Worm (Caenorhabditis elegans) whole organism, L3 larva: ENCODE measurements around the gene tsr-1.
A peak's percentile ranks its signal among the peaks of the same experiment; 100 is the strongest.

Source experiments
- ZK546.5 ChIP-seq: sonication (generic microtip); optimal IDR thresholded peaks from 2 replicates; lab custom pipeline; 2017; ENCODE audit warnings: missing biosample characterization, missing genetic modification characterization
- aly-2 ChIP-seq: fragments of 150-350 bp; optimal IDR thresholded peaks from 2 replicates; lab custom pipeline; 2014; ENCODE audit warnings: missing biosample characterization, missing genetic modification characterization
- ceh-16 ChIP-seq: sonication (generic microtip); optimal IDR thresholded peaks from 2 replicates; lab custom pipeline; 2017; ENCODE audit warnings: missing biosample characterization, missing genetic modification characterization
- ceh-28 ChIP-seq: fragments of 150-350 bp; optimal IDR thresholded peaks from 2 replicates; lab custom pipeline; 2014; ENCODE audit warnings: missing biosample characterization, missing genetic modification reagents, missing genetic modification characterization
- ceh-82 ChIP-seq: fragments of 150-350 bp; optimal IDR thresholded peaks from 2 replicates; lab custom pipeline; 2014; ENCODE audit warnings: missing biosample characterization, missing genetic modification characterization
- ceh-9 ChIP-seq: sonication (generic microtip); optimal IDR thresholded peaks from 2 replicates; lab custom pipeline; 2018; ENCODE audit warnings: missing biosample characterization, missing genetic modification characterization
- daf-12 ChIP-seq: fragments of 150-350 bp; optimal IDR thresholded peaks from 2 replicates; lab custom pipeline; 2014; ENCODE audit warnings: missing biosample characterization, missing genetic modification reagents, missing genetic modification characterization
- egl-27 ChIP-seq: sonication (generic microtip); optimal IDR thresholded peaks from 4 replicates; lab custom pipeline; 2017; ENCODE audit warnings: missing biosample characterization, missing genetic modification reagents, missing genetic modification characterization
- elt-1 ChIP-seq: fragments of 150-350 bp; optimal IDR thresholded peaks from 2 replicates; lab custom pipeline; 2014; ENCODE audit warnings: missing biosample characterization, missing genetic modification characterization
- elt-2 ChIP-seq: sonication (generic microtip); optimal IDR thresholded peaks from 2 replicates; lab custom pipeline; 2016; ENCODE audit warnings: missing genetic modification reagents, mild to moderate bottlenecking, missing genetic modification characterization, missing compliant biosample characterization
- elt-3 ChIP-seq, 3 experiments: fragments of 150-350 bp in 1 of 3; sonication (generic microtip) in 2 of 3; optimal IDR thresholded peaks; 2 replicates in 2 of 3; 4 replicates in 1 of 3; lab custom pipeline; 2014 to 2017; ENCODE audit warnings: missing biosample characterization in 3 of 3, missing genetic modification characterization in 3 of 3
- eor-1 ChIP-seq, 2 experiments: fragments of 150-350 bp; optimal IDR thresholded peaks; 2 replicates each; lab custom pipeline; 2014 to 2018; ENCODE audit warnings: missing biosample characterization in 2 of 2, missing genetic modification characterization in 2 of 2
- fkh-10 ChIP-seq: sonication (generic microtip); optimal IDR thresholded peaks from 2 replicates; lab custom pipeline; 2017; ENCODE audit warnings: missing biosample characterization, missing genetic modification reagents, missing genetic modification characterization
- fkh-2 ChIP-seq: fragments of 150-350 bp; optimal IDR thresholded peaks from 2 replicates; lab custom pipeline; 2014; ENCODE audit warnings: missing biosample characterization, missing genetic modification reagents, missing genetic modification characterization
- hmg-11 ChIP-seq: sonication (generic microtip); optimal IDR thresholded peaks from 2 replicates; lab custom pipeline; 2016; ENCODE audit warnings: missing genetic modification characterization, missing compliant biosample characterization
- lin-15B ChIP-seq: fragments of 150-350 bp; optimal IDR thresholded peaks from 2 replicates; lab custom pipeline; 2014; ENCODE audit warnings: missing biosample characterization, missing genetic modification characterization
- lin-39 ChIP-seq: fragments of 150-350 bp; optimal IDR thresholded peaks from 2 replicates; lab custom pipeline; 2018; ENCODE audit warnings: missing biosample characterization, missing genetic modification reagents, missing genetic modification characterization
- lsy-12 ChIP-seq: sonication (generic microtip); optimal IDR thresholded peaks from 2 replicates; lab custom pipeline; 2016; ENCODE audit warnings: mild to moderate bottlenecking, missing genetic modification characterization, missing compliant biosample characterization
- mdl-1 ChIP-seq: fragments of 150-350 bp; optimal IDR thresholded peaks from 2 replicates; lab custom pipeline; 2014; ENCODE audit warnings: missing biosample characterization, missing genetic modification characterization
- mml-1 ChIP-seq: fragments of 150-350 bp; sonication (generic microtip); optimal IDR thresholded peaks from 3 replicates; lab custom pipeline; 2014; ENCODE audit warnings: missing biosample characterization, missing genetic modification characterization
- nfya-1 ChIP-seq: sonication (generic microtip); optimal IDR thresholded peaks from 2 replicates; lab custom pipeline; 2017; ENCODE audit warnings: missing genetic modification characterization, mild to moderate bottlenecking, missing compliant biosample characterization, antibody characterized with exemption, moderate library complexity; ENCODE audit not compliant: insufficient read depth
- nhr-23 ChIP-seq: fragments of 150-350 bp; optimal IDR thresholded peaks from 2 replicates; lab custom pipeline; 2014; ENCODE audit warnings: missing biosample characterization, missing genetic modification reagents, missing genetic modification characterization
- nhr-237 ChIP-seq: fragments of 150-350 bp; optimal IDR thresholded peaks from 2 replicates; lab custom pipeline; 2014; ENCODE audit warnings: missing biosample characterization, missing genetic modification characterization
- nhr-28 ChIP-seq: fragments of 150-350 bp; optimal IDR thresholded peaks from 2 replicates; lab custom pipeline; 2014; ENCODE audit warnings: missing biosample characterization, missing genetic modification characterization
- nhr-43 ChIP-seq: sonication (generic microtip); optimal IDR thresholded peaks from 2 replicates; lab custom pipeline; 2016; ENCODE audit warnings: mild to moderate bottlenecking, missing genetic modification characterization, missing compliant biosample characterization; ENCODE audit not compliant: poor library complexity, severe bottlenecking
- nhr-67 ChIP-seq: fragments of 150-350 bp; optimal IDR thresholded peaks from 2 replicates; lab custom pipeline; 2014; ENCODE audit warnings: missing biosample characterization, missing genetic modification characterization
- nhr-76 ChIP-seq: fragments of 150-350 bp; sonication (generic microtip); optimal IDR thresholded peaks from 5 replicates; lab custom pipeline; 2014; ENCODE audit warnings: missing biosample characterization, missing genetic modification characterization
- pha-4 ChIP-seq: fragments of 150-350 bp; optimal IDR thresholded peaks from 2 replicates; lab custom pipeline; 2014; ENCODE audit warnings: missing biosample characterization, missing genetic modification reagents, missing genetic modification characterization
- pqm-1 ChIP-seq: fragments of 150-350 bp; optimal IDR thresholded peaks from 2 replicates; lab custom pipeline; 2017; ENCODE audit warnings: missing biosample characterization, missing genetic modification characterization, inconsistent platforms
- sea-2 ChIP-seq: fragments of 150-350 bp; sonication (generic microtip); optimal IDR thresholded peaks from 4 replicates; lab custom pipeline; 2014; ENCODE audit warnings: missing biosample characterization, missing genetic modification reagents, missing genetic modification characterization
- skn-1 ChIP-seq: fragments of 150-350 bp; optimal IDR thresholded peaks from 2 replicates; lab custom pipeline; 2014; ENCODE audit warnings: missing biosample characterization, missing genetic modification characterization
- tbx-2 ChIP-seq: sonication (generic microtip); optimal IDR thresholded peaks from 2 replicates; lab custom pipeline; 2016; ENCODE audit warnings: mild to moderate bottlenecking, missing genetic modification characterization, missing compliant biosample characterization
- unc-39 ChIP-seq: sonication (generic microtip); optimal IDR thresholded peaks from 4 replicates; lab custom pipeline; 2017; ENCODE audit warnings: missing biosample characterization, missing genetic modification characterization
- unc-62 ChIP-seq: fragments of 150-350 bp; sonication (generic microtip); optimal IDR thresholded peaks from 4 replicates; lab custom pipeline; 2014; ENCODE audit warnings: missing biosample characterization, missing genetic modification reagents, missing genetic modification characterization
- ztf-11 ChIP-seq: fragments of 150-350 bp; optimal IDR thresholded peaks from 2 replicates; lab custom pipeline; 2014; ENCODE audit warnings: missing biosample characterization, missing genetic modification characterization
- ztf-4 ChIP-seq: fragments of 150-350 bp; optimal IDR thresholded peaks from 2 replicates; lab custom pipeline; 2014; ENCODE audit warnings: missing biosample characterization, missing genetic modification characterization

Gene tsr-1

DNA sequence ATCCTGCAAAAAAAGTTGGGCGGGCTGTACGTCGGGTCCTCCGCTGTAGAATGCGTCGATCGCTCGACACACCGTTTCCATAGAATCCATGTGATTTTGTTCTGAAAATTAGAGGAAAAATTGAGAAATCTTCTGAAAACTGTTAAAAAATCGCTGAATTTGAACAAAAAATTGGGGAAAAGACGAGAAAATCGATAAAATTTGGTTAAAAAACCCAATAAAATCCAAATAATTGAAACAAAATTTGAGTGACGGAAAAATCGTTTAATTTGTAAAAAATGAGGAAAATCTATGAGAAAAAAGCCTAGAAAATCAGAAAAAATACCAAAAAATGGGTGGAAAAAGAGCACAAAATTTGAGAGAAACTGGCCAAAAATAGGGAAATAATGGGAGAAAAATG is at the start of gene tsr-1:
tsr-1 (minus strand) TSS at position 101 of the 400 bp plus-strand sequence.
- no peak for TF ChIP-seq ztf-11
- TF ChIP-seq unc-39 (tag; lab: Kevin White, UChicago) = no peak
- TF ChIP-seq nhr-28 (tag; lab: Kevin White, UChicago) = no peak
- no peak for TF ChIP-seq ceh-28 (tag; lab: Kevin White, UChicago)
- no peak for TF ChIP-seq sea-2 (GFP tag; lab: Kevin White, UChicago)
- no peak for TF ChIP-seq fkh-2 (tag; lab: Kevin White, UChicago)
- TF ChIP-seq nhr-43 (tag; lab: Kevin White, UChicago) = no peak
- TF ChIP-seq, all 47 proteins: peak for 0

DNA sequence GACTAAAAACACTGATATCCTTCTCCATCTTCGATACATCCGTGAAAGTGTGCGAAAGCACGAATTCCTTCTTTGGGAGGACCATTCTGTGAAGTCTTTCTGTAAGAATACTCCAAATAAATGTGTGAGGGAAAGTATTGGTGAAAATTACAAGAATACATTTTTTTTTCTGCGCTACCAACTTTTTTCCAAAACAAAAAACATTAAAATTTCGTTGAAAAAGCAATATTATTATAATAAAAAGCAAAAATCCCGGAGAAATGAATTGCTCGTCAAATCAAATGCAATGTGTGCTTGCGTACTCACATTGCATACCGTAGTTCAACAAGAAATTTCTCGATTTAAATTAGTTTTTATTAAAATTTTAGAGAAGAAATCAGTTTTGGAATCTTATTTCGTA is 48.8 kb upstream of the tsr-1 start, which contains the start of gene bath-13:
bath-13 (minus strand) TSS at position 101 of the 400 bp plus-strand sequence.
- TF ChIP-seq unc-62 (GFP tag; lab: Kevin White, UChicago) (no peak), lin-39 (tag; lab: Kevin White, UChicago) (no peak), mml-1 (no peak), nhr-67 (no peak), fkh-10 (GFP tag; lab: Kevin White, UChicago) (no peak), elt-3 (tag; optimal IDR thresholded peaks at IDR 0.05; lab: Kevin White, UChicago) (no peak), nfya-1 (no peak), ZK546.5 (tag; lab: Kevin White, UChicago) (no peak), pha-4 (tag; lab: Kevin White, UChicago) (no peak), egl-27 (tag; lab: Kevin White, UChicago) (no peak)

DNA sequence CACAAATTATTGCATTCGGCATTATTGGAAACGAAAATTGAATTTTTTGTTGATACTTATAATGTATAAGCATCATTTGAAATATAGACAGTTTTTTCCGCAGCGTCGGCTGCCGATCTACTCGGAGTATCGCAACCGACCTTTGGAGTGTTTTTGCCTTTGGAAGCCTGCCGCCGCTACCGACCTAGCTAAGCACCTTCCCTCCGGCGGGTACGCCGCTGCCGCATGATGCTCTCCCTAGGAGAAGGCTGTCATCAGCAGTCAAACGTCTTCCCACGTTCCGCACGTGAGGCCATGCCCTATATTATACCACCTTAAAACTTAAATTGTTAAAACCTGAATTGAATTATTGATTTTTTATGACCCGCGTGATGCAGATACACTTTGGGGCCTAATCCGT is 45.3 kb upstream of the tsr-1 start:
- no peak for TF ChIP-seq tbx-2
- TF ChIP-seq ztf-4 (tag; lab: Kevin White, UChicago) = no peak
- no peak for TF ChIP-seq nhr-67
- TF ChIP-seq daf-12 (tag; lab: Kevin White, UChicago) = no peak
- TF ChIP-seq hmg-11 = no peak

DNA sequence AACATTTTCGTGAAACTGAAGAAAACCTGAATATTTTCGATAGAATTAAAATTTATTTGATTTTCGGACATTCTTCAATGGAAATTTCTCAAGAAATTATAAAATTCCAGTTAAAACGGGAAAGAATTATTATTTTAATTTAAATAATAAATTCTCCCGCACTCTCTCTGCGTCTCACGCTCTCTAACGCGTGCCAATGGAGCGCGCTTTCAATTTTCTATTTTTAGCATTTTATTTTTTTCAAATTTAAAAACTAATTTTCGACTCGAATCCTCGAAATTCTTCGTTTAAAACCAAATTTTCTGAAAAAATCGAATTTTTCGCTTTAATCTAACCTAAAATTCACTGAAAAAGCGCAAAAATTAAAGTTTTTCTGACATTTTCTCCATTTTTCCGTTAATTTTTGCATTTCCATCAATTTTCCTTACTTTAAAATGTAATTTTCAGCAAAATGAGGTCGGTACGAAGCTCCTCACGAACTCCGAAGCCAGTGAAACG is 31.3 kb upstream of the tsr-1 start, which contains the start of gene gbas-1:
gbas-1 (plus strand) TSS at position 448 of the 498 bp plus-strand sequence.
- TF ChIP-seq elt-2 (peak; percentile 14), ceh-16 (tag; lab: Kevin White, UChicago) (no peak), ztf-4 (tag; lab: Kevin White, UChicago) (no peak), elt-3 (tag; optimal IDR thresholded peaks at IDR 0.05; lab: Kevin White, UChicago) (no peak), pha-4 (tag; lab: Kevin White, UChicago) (peak; percentile 56), fkh-2 (tag; lab: Kevin White, UChicago) (no peak), unc-62 (GFP tag; lab: Kevin White, UChicago) (no peak), elt-1 (tag; lab: Kevin White, UChicago) (no peak), skn-1 (tag; lab: Kevin White, UChicago) (no peak), unc-39 (tag; lab: Kevin White, UChicago) (no peak), ceh-9 (tag; lab: Kevin White, UChicago) (no peak), eor-1 (tag; optimal IDR thresholded peaks at IDR 0.05; lab: Kevin White, UChicago) (no peak), nfya-1 (peak; percentile 43), nhr-76 (tag; lab: Kevin White, UChicago) (no peak), ceh-82 (no peak), mdl-1 (tag; lab: Kevin White, UChicago) (no peak), nhr-23 (peak; percentile 38), tbx-2 (no peak), hmg-11 (peak; percentile 24), lin-15B (peak; percentile 63), ceh-28 (tag; lab: Kevin White, UChicago) (no peak), pqm-1 (tag; lab: Kevin White, UChicago) (no peak)

DNA sequence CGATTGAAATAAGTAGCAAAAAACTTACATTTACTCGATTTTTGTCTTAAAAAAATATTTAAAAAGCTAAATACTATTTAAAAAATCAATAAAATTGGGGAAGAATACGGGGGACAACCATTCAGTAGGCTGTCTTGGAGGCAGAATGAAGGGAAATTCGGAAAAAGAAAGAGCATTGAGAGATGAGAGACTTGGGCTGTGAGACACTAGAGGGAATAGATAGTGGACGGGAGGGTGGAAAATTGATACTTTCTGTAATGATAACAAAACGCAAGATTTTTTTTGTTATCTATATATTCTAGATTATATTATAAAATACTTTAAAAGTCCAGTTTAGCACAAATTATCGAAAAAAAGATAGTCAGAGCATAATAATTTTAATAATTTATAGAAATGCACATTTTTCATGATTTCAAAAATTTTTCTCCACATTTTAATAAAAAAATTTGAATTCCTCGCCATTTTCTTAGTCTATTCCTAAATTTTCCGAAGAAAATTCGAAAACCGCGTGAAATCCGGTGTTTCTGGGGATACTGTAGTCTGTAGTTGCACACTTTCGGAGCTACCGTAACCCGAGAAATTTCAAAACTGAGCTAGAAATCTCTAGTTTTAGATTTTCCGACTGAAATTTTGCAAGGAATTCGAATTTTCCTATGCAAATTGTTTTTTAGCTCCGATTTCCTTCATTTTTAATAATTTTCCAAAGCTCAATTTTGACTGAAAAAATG is 30.7 kb upstream of the tsr-1 start:
- TF ChIP-seq eor-1 (tag; optimal IDR thresholded peaks at IDR 0.05; lab: Kevin White, UChicago) (no peak), fkh-2 (tag; lab: Kevin White, UChicago) (no peak), pqm-1 (tag; lab: Kevin White, UChicago) (no peak), tbx-2 (no peak), aly-2 (tag; lab: Kevin White, UChicago) (no peak), ceh-28 (tag; lab: Kevin White, UChicago) (peak; percentile 19), nhr-237 (no peak), elt-2 (peak; percentile 84), lsy-12 (tag; lab: Kevin White, UChicago) (no peak)
